Worm (Caenorhabditis elegans): Measurements from ENCODE around the gene C09G4.4.

DNA sequence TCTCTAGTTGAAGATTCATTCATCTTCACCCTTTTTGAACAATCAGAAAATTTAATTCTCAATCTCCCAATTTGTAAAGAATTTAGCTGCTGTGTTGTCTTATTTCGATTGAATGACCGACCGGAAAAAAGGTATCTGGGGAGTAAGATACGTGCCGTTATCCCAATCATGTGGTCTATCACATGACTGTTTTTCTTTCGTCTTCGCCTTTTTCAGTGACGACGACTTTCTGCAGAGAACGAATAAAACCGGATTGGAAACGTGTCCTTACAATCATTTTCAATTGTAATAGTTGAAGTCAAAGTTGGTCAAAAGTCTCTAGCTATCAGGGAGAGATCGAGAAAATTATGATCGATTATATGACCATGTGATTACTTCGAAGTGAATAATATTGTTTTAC is 16.3 kb downstream of the C09G4.4 start:
- TF ChIP-seq F57C9.4 (tag; optimal IDR thresholded peaks at IDR 0.05) (no peak), B0035.1 (tag; optimal IDR thresholded peaks at IDR 0.05) (no peak), nfya-1 (tag; optimal IDR thresholded peaks at IDR 0.05; ENCODE audit: borderline replicate concordance, insufficient read depth) (no peak), sea-2 (GFP tag; IDR thresholded peaks at IDR 0.05) (no peak), Y79H2A.3 (GFP tag; conservative IDR thresholded peaks at IDR 0.05) (no peak), tbx-9 (tag; optimal IDR thresholded peaks at IDR 0.05; ENCODE audit: borderline replicate concordance) (no peak), snpc-4 (GFP tag; optimal IDR thresholded peaks at IDR 0.05) (no peak), snpc-4 (tag; optimal IDR thresholded peaks at IDR 0.05) (no peak), ZK185.1 (tag; optimal IDR thresholded peaks at IDR 0.05; ENCODE audit: poor library complexity, severe bottlenecking) (no peak), ztf-3 (GFP tag; optimal IDR thresholded peaks at IDR 0.05) (no peak), F23B12.7 (tag; optimal IDR thresholded peaks at IDR 0.05; ENCODE audit: insufficient read depth) (no peak), snpc-1.1 (tag; optimal IDR thresholded peaks at IDR 0.05; ENCODE audit: insufficient read depth) (no peak)
